Fruit fly (Drosophila melanogaster): ENCODE data around the gene mRpL1.

The mRpL1 gene

dm6 chr3R:8264302-8265080 lies 36.7 kb upstream of the mRpL1 start, which contains the start of the genes RPA1 and Mcm2:
Gene RPA1 (minus strand): TSS chr3R:8264451.
Gene Mcm2 (plus strand): TSS chr3R:8264970.
- TF ChIP-seq foxo (GFP tag; optimal IDR thresholded peaks at IDR 0.05), result peak in 1 of 2 experiments; percentile 89
- TF ChIP-seq Hr78 (GFP tag; optimal IDR thresholded peaks at IDR 0.05), result no peak
- peak; percentile 69 for TF ChIP-seq ey (GFP tag; optimal IDR thresholded peaks at IDR 0.05)
- TF ChIP-seq h (GFP tag; optimal IDR thresholded peaks at IDR 0.05), result peak; percentile 75
- no peak for TF ChIP-seq Rel (GFP tag; optimal IDR thresholded peaks at IDR 0.05)
- peak; percentile 19 for TF ChIP-seq Rel (tag; optimal IDR thresholded peaks at IDR 0.05)
- TF ChIP-seq rgr (GFP tag; optimal IDR thresholded peaks at IDR 0.05), result peak; percentile 74
- TF ChIP-seq CG9705 (GFP tag; optimal IDR thresholded peaks at IDR 0.05), result peak; percentile 64
- no peak for TF ChIP-seq CG32264 (GFP tag; optimal IDR thresholded peaks at IDR 0.05)
- TF ChIP-seq lola (GFP tag; optimal IDR thresholded peaks at IDR 0.05), result no peak
- TF ChIP-seq sage (GFP tag; optimal IDR thresholded peaks at IDR 0.05), result no peak
- TF ChIP-seq dsf (GFP tag; optimal IDR thresholded peaks at IDR 0.05; ENCODE audit: borderline replicate concordance), result peak; percentile 39
- TF ChIP-seq CrebA (GFP tag; optimal IDR thresholded peaks at IDR 0.05; ENCODE audit: borderline replicate concordance), result no peak
- TF ChIP-seq Vsx2 (GFP tag; optimal IDR thresholded peaks at IDR 0.05; ENCODE audit: partially characterized antibody), result no peak
- TF ChIP-seq N (GFP tag; optimal IDR thresholded peaks at IDR 0.05), result no peak
- TF ChIP-seq Hnf4 (GFP tag; optimal IDR thresholded peaks at IDR 0.05), result no peak
- no peak for TF ChIP-seq pan (optimal IDR thresholded peaks at IDR 0.05)
- no peak for TF ChIP-seq tai (GFP tag; optimal IDR thresholded peaks at IDR 0.05)
- TF ChIP-seq fru (GFP tag; optimal IDR thresholded peaks at IDR 0.05), result peak; percentile 74
- peak; percentile 76 for TF ChIP-seq jim (GFP tag; optimal IDR thresholded peaks at IDR 0.05)
- TF ChIP-seq sv (GFP tag; optimal IDR thresholded peaks at IDR 0.05), result peak; percentile 55
- TF ChIP-seq woc (GFP tag; optimal IDR thresholded peaks at IDR 0.05), result peak; percentile 81
- peak; percentile 73 for TF ChIP-seq OdsH (GFP tag; optimal IDR thresholded peaks at IDR 0.05)
- no peak for TF ChIP-seq Jra (GFP tag; optimal IDR thresholded peaks at IDR 0.05)
- no peak for TF ChIP-seq Dif (GFP tag; optimal IDR thresholded peaks at IDR 0.05; ENCODE audit: partially characterized antibody)
- TF ChIP-seq Myc (optimal IDR thresholded peaks at IDR 0.05), result no peak
- peak; percentile 87 for TF ChIP-seq HLH106 (tag; optimal IDR thresholded peaks at IDR 0.05)
- peak; percentile 1 for TF ChIP-seq Mio (GFP tag; optimal IDR thresholded peaks at IDR 0.05)
- no peak for TF ChIP-seq Dfd (GFP tag; optimal IDR thresholded peaks at IDR 0.05)
- TF ChIP-seq psq (GFP tag; optimal IDR thresholded peaks at IDR 0.05), result peak; percentile 77
- peak; percentile 83 for TF ChIP-seq dmrt93B (GFP tag; optimal IDR thresholded peaks at IDR 0.05)
- TF ChIP-seq Hr83 (GFP tag; optimal IDR thresholded peaks at IDR 0.05; ENCODE audit: poor library complexity, severe bottlenecking), result peak; percentile 73
- TF ChIP-seq GATAd (GFP tag; optimal IDR thresholded peaks at IDR 0.05), result peak; percentile 8
- peak; percentile 84 for TF ChIP-seq Sp1 (GFP tag; optimal IDR thresholded peaks at IDR 0.05)
- TF ChIP-seq brk (GFP tag; optimal IDR thresholded peaks at IDR 0.05), result no peak
- no peak for TF ChIP-seq Abd-B (GFP tag; optimal IDR thresholded peaks at IDR 0.05)
- TF ChIP-seq br (GFP tag; optimal IDR thresholded peaks at IDR 0.05), result peak; percentile 49
- TF ChIP-seq usp (GFP tag; optimal IDR thresholded peaks at IDR 0.05), result no peak

- TF ChIP-seq HLH106 (tag; optimal IDR thresholded peaks at IDR 0.05) (no peak), Rel (GFP tag; optimal IDR thresholded peaks at IDR 0.05) (no peak), Rel (tag; optimal IDR thresholded peaks at IDR 0.05) (no peak), CrebA (GFP tag; optimal IDR thresholded peaks at IDR 0.05; ENCODE audit: borderline replicate concordance) (no peak), Hr83 (GFP tag; optimal IDR thresholded peaks at IDR 0.05; ENCODE audit: poor library complexity, severe bottlenecking) (no peak), psq (GFP tag; optimal IDR thresholded peaks at IDR 0.05) (no peak), Dif (GFP tag; optimal IDR thresholded peaks at IDR 0.05; ENCODE audit: partially characterized antibody) (peak; percentile 13), Myc (optimal IDR thresholded peaks at IDR 0.05) (peak; percentile 55), h (GFP tag; optimal IDR thresholded peaks at IDR 0.05) (no peak), Hnf4 (GFP tag; optimal IDR thresholded peaks at IDR 0.05) (no peak), brk (GFP tag; optimal IDR thresholded peaks at IDR 0.05) (no peak), fru (GFP tag; optimal IDR thresholded peaks at IDR 0.05) (no peak), dl (GFP tag; optimal IDR thresholded peaks at IDR 0.05; ENCODE audit: insufficient read depth in 1 of 2, partially characterized antibody in 2 of 2) (no peak), br (GFP tag; optimal IDR thresholded peaks at IDR 0.05) (no peak), Jra (GFP tag; optimal IDR thresholded peaks at IDR 0.05) (no peak)
Measured at dm6 chr3R:8269740-8270139, 31.5 kb upstream of the mRpL1 start, which contains the start of gene CG9630. Gene CG9630 (minus strand): TSS chr3R:8269896.
